Fruit fly (Drosophila melanogaster) whole organism, adult: Measurements from ENCODE around the gene SamDC.

Experiments used
- CG11617 ChIP-seq: fragments of 200-800 bp; sonication (Bioruptor generic); optimal IDR thresholded peaks from 2 replicates; lab custom pipeline; 2017; ENCODE audit warnings: mild to moderate bottlenecking, missing biosample characterization, missing genetic modification reagents, missing genetic modification characterization
- CG12768 ChIP-seq: fragments of 200-800 bp; sonication (Bioruptor generic); optimal IDR thresholded peaks from 2 replicates; lab custom pipeline; 2017; ENCODE audit warnings: missing biosample characterization, missing genetic modification characterization, mild to moderate bottlenecking, moderate library complexity, missing genetic modification reagents
- CG14711 ChIP-seq: fragments of 200-800 bp; sonication (Bioruptor generic); optimal IDR thresholded peaks from 2 replicates; lab custom pipeline; 2018; ENCODE audit warnings: missing biosample characterization, mild to moderate bottlenecking, missing genetic modification characterization, moderate library complexity
- CG1620 ChIP-seq: fragments of 200-800 bp; sonication (Bioruptor generic); optimal IDR thresholded peaks from 2 replicates; lab custom pipeline; 2016; ENCODE audit warnings: missing biosample characterization, missing genetic modification characterization
- CG33017 ChIP-seq: fragments of 200-800 bp; sonication (Bioruptor generic); optimal IDR thresholded peaks from 2 replicates; lab custom pipeline; 2018; ENCODE audit warnings: missing biosample characterization, mild to moderate bottlenecking, missing genetic modification characterization, moderate library complexity
- CG5204 ChIP-seq: fragments of 200-800 bp; sonication (Bioruptor generic); optimal IDR thresholded peaks from 2 replicates; lab custom pipeline; 2016; ENCODE audit warnings: missing biosample characterization, missing genetic modification characterization
- CG7045 ChIP-seq: fragments of 200-800 bp; sonication (Bioruptor generic); optimal IDR thresholded peaks from 2 replicates; lab custom pipeline; 2017; ENCODE audit warnings: missing biosample characterization, mild to moderate bottlenecking, missing genetic modification characterization
- CG7101 ChIP-seq: fragments of 200-800 bp; sonication (Bioruptor generic); optimal IDR thresholded peaks from 2 replicates; lab custom pipeline; 2018; ENCODE audit warnings: missing biosample characterization, mild to moderate bottlenecking, missing genetic modification characterization, moderate library complexity
- Clk ChIP-seq: fragments of 200-800 bp; sonication (Bioruptor generic); optimal IDR thresholded peaks from 2 replicates; lab custom pipeline; 2017; ENCODE audit warnings: missing biosample characterization, missing genetic modification characterization
- Crg-1 ChIP-seq: fragments of 200-800 bp; sonication (Bioruptor generic); optimal IDR thresholded peaks from 2 replicates; lab custom pipeline; 2016; ENCODE audit warnings: missing biosample characterization, missing genetic modification characterization
- Hr96 ChIP-seq: fragments of 200-800 bp; sonication (Bioruptor generic); optimal IDR thresholded peaks from 2 replicates; lab custom pipeline; 2016; ENCODE audit warnings: missing biosample characterization, missing genetic modification characterization
- Mnt ChIP-seq: fragments of 200-800 bp; sonication (Bioruptor generic); optimal IDR thresholded peaks from 2 replicates; lab custom pipeline; 2016; ENCODE audit warnings: missing biosample characterization, mild to moderate bottlenecking, missing genetic modification characterization
- bab1 ChIP-seq: fragments of 200-800 bp; sonication (Bioruptor generic); optimal IDR thresholded peaks from 3 replicates; lab custom pipeline; 2019; ENCODE audit warnings: missing biosample characterization, mild to moderate bottlenecking, missing genetic modification characterization, moderate library complexity
- cic ChIP-seq: fragments of 200-800 bp; sonication (Bioruptor generic); optimal IDR thresholded peaks from 2 replicates; lab custom pipeline; 2017; ENCODE audit warnings: missing biosample characterization, mild to moderate bottlenecking, missing genetic modification characterization, moderate library complexity
- cnc ChIP-seq, 2 experiments: fragments of >200 bp; optimal IDR thresholded peaks; 2 replicates each; lab custom pipeline; 2017
- kay ChIP-seq: fragments of 200-800 bp; sonication (Bioruptor generic); peaks from one replicate; lab custom pipeline; 2016; ENCODE audit warnings: missing biosample characterization, missing genetic modification characterization, borderline replicate concordance
- ovo ChIP-seq: fragments of 200-800 bp; sonication (Bioruptor generic); optimal IDR thresholded peaks from 2 replicates; lab custom pipeline; 2016; ENCODE audit warnings: missing biosample characterization, missing genetic modification characterization
- pad ChIP-seq: fragments of 200-800 bp; sonication (Bioruptor generic); optimal IDR thresholded peaks from 3 replicates; lab custom pipeline; 2017; ENCODE audit warnings: missing biosample characterization, missing genetic modification characterization, mild to moderate bottlenecking, moderate library complexity, missing genetic modification reagents
- tj ChIP-seq: fragments of 200-800 bp; sonication (Bioruptor generic); optimal IDR thresholded peaks from 3 replicates; lab custom pipeline; 2017; ENCODE audit warnings: missing biosample characterization, mild to moderate bottlenecking, missing genetic modification characterization, moderate library complexity
- toe ChIP-seq: fragments of 200-800 bp; sonication (Bioruptor generic); optimal IDR thresholded peaks from 2 replicates; lab custom pipeline; 2016; ENCODE audit warnings: missing biosample characterization, missing genetic modification characterization

SamDC gene

DNA sequence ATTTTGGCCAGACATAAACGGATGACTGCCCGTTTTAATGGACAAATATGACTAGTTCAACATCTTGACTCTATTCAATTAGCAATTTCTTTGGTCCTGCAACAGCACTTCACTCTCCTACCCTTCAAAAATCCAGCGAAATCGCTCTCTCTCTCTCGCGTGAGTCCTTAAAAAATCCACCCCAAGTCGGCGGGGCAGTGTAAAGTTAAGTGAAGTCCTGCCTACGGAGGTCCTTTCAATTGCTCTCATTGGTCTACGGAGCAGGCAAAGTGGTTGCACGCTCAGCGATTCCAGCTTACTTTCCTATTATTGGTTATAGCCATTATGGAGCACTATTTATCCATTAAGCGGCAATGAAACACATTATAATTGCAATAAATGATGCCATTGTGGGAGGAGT lies 14.6 kb downstream of the SamDC start, which contains the start of gene CG34367:
Gene CG34367, minus strand, starts transcription at position 35 of the 400 bp plus-strand sequence.
- TF ChIP-seq cnc (optimal IDR thresholded peaks at IDR 0.05; lab: Kevin White, UChicago) (no peak), CG12768 (no peak), CG7101 (tag; lab: Kevin White, UChicago) (no peak), CG1620 (no peak), ovo (GFP tag; lab: Kevin White, UChicago) (no peak), Crg-1 (no peak), Hr96 (GFP tag; lab: Kevin White, UChicago) (no peak), cic (GFP tag; lab: Kevin White, UChicago) (no peak), toe (GFP tag; lab: Kevin White, UChicago) (no peak), CG33017 (no peak), Clk (GFP tag; lab: Kevin White, UChicago) (no peak), CG5204 (GFP tag; lab: Kevin White, UChicago) (no peak), CG14711 (tag; lab: Kevin White, UChicago) (no peak), CG7045 (GFP tag; lab: Kevin White, UChicago) (no peak), tj (GFP tag; lab: Kevin White, UChicago) (no peak), Mnt (GFP tag; lab: Kevin White, UChicago) (no peak), bab1 (GFP tag; lab: Kevin White, UChicago) (no peak), pad (GFP tag; lab: Kevin White, UChicago) (no peak), CG11617 (GFP tag; lab: Kevin White, UChicago) (no peak)

DNA sequence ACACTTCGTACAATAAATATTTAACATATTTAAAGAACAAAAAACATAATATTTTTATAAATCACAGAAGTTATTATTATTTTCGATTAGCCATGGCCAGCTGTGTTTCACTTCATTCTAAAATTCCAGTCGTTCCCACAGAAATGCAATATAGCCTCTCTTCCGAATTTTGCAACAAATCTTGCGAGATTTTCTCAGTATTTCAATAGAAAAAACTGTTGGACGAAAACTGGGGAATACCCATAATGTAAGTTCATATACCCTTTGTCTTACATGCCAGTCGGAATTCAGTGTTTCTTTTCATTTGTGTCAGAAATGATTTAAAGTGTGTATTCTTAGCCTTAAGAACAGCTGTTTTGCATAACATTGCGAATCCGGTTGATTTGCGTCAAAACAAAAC lies 17.3 kb downstream of the SamDC start, which contains the start of the genes CtsL4 and ClpP:
Gene CtsL4, minus strand, starts transcription at position 90 of the 400 bp plus-strand sequence.
Gene ClpP, plus strand, starts transcription at position 288 of the 400 bp plus-strand sequence.
- TF ChIP-seq CG11617 (GFP tag; lab: Kevin White, UChicago) (peak; percentile 35), CG12768 (no peak), CG7101 (tag; lab: Kevin White, UChicago) (peak; percentile 36), tj (GFP tag; lab: Kevin White, UChicago) (peak; percentile 72), Mnt (GFP tag; lab: Kevin White, UChicago) (no peak), CG1620 (peak; percentile 6), ovo (GFP tag; lab: Kevin White, UChicago) (no peak), CG5204 (GFP tag; lab: Kevin White, UChicago) (no peak)

DNA sequence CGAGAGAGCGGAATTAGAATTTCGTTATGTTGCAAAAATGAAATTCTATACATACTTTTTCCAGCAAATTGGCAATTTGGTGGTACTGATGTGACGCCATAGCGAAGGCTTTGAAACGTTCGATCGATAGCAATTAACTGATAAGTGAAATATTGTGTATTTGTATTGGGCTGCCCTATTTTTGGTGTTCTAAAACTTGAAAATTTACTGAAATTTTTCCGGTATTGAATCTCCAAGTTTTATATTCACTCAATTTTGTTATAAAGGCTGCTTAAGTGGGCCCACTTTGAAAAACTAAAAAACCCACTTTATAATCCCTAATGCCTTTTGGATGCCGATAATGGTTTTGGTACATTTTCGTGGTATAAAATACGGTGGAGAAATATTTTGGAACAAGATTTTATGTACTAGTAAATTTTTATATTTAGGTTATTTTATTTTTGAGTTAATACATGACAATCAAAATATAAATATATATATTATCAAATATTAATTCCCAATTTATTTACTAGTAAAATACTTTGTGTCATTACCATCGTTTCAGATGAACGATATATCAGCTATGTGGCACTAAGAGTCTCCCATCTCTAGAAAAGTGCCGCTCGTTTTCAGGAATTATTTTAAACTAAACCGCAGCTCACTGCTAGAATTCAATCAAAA lies 23.3 kb downstream of the SamDC start, which contains the start of the genes Cand1 and pim:
Gene Cand1, minus strand, starts transcription at position 300 of the 660 bp plus-strand sequence.
Gene pim, plus strand, starts transcription at position 582 of the 660 bp plus-strand sequence.
- no peak for TF ChIP-seq CG14711 (tag; lab: Kevin White, UChicago)
- no peak for TF ChIP-seq Crg-1
- TF ChIP-seq CG7101 (tag; lab: Kevin White, UChicago), result peak; percentile 50

DNA sequence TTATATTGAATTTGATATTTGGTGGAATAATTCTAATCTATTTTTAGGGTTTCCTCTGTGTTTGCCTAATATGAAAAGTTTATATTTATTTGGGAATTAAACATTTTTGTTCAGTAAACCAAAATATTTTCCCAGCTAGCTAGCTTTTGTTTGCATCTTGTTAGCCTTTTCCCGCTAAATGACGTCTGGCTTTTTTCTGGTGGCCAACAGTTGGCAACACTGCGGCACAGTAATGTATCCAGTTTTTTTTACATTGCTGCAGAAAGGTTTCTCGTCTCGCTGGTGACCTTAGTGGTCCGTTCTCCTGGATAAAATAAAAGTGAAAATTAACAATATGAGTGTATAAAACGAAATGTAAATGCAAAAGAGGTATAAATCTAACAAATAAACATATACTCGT lies 25.0 kb downstream of the SamDC start, which contains the start of gene lft:
Gene lft, plus strand, starts transcription at position 243 of the 400 bp plus-strand sequence.
- no peak for TF ChIP-seq CG11617 (GFP tag; lab: Kevin White, UChicago)
- TF ChIP-seq CG7045 (GFP tag; lab: Kevin White, UChicago), result no peak
- no peak for TF ChIP-seq toe (GFP tag; lab: Kevin White, UChicago)
- TF ChIP-seq CG12768, result no peak
- TF ChIP-seq cic (GFP tag; lab: Kevin White, UChicago), result no peak
- TF ChIP-seq bab1 (GFP tag; lab: Kevin White, UChicago), result no peak
- no peak for TF ChIP-seq cnc (optimal IDR thresholded peaks at IDR 0.05; lab: Kevin White, UChicago)

DNA sequence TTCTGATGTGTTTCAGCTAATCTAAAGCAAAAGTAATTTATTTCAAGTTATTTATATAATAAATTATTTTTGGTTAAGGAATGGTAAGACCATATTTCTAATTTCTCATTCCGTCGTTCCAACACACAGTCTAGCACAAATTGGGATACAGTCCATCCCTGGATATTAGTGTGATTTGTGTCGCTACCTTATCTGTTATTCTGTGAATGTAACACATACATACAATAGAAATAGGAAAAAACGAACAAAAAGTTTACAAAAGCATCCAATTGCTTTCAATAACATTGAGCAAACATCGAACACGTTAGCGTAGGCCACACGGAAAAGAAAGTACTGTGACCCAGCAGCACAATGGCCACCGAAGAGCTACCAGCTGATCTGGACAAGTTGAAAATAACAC lies 27.3 kb downstream of the SamDC start, which contains the start of gene CG5056:
Gene CG5056, plus strand, starts transcription at position 168 of the 400 bp plus-strand sequence.
- TF ChIP-seq bab1 (GFP tag; lab: Kevin White, UChicago) (peak; percentile 69), CG33017 (peak; percentile 10), CG14711 (tag; lab: Kevin White, UChicago) (peak; percentile 37), cnc (optimal IDR thresholded peaks at IDR 0.05; lab: Kevin White, UChicago) (no peak), Crg-1 (peak; percentile 12)

DNA sequence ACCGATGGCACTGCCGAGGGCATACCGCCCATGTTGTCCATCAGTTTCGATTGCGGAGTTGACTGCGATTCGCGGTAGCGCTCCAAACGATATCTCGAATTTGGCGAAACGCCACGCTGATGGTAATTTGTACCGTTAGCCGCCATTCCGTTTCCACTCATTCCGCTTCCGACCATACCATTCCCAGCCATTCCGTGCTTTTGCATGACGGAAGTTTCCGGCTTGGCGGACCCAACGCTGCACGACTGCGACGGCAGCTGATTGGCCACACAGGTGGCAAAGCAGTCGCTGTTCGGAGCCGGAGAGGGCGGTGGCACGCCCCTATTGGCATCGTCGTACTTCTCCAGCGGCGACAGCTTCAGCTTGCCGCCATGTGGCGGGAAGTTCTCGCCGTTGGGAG lies 33.0 kb downstream of the SamDC start:
- no peak for TF ChIP-seq ovo (GFP tag; lab: Kevin White, UChicago)
- TF ChIP-seq CG12768, result no peak
- TF ChIP-seq kay (GFP tag; lab: Kevin White, UChicago), result no peak
- TF ChIP-seq Crg-1, result no peak
- TF ChIP-seq Clk (GFP tag; lab: Kevin White, UChicago), result no peak
- no peak for TF ChIP-seq CG33017

DNA sequence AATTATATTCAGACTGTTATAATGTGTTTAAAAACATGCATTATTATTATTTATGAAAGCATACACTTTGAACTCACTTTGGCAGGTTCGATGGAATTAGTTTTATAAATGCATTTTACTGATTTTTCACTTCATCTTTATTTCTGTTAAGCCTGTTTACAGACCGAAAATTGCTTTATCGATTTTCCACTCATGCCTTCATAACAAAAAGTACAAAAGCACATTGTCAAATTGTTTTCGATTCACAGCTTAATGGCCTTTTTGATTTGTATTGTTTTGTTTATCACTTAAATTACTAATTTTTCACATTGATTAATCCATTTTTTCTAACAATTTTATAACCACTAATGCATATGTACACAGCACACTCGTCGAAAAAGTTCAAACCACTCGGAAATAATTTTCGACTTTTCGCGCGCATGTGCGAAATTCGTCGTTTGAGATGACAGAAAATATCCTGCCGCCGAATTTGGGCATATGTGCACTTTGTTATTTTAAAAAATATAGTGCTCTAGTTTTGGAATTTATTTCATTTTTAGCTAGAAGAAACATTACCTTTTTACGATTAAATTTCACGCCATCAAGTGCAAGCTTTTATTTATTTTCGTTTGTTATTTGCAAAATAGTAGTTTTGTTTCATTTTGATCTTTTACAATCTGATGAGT lies 34.5 kb downstream of the SamDC start, which contains the start of gene rho-5:
Gene rho-5, minus strand, starts transcription at position 296 of the 665 bp plus-strand sequence.
- TF ChIP-seq CG33017 (no peak), Clk (GFP tag; lab: Kevin White, UChicago) (no peak), Mnt (GFP tag; lab: Kevin White, UChicago) (no peak), tj (GFP tag; lab: Kevin White, UChicago) (no peak), CG1620 (no peak), bab1 (GFP tag; lab: Kevin White, UChicago) (no peak), CG7101 (tag; lab: Kevin White, UChicago) (no peak), CG5204 (GFP tag; lab: Kevin White, UChicago) (no peak), cic (GFP tag; lab: Kevin White, UChicago) (no peak), CG14711 (tag; lab: Kevin White, UChicago) (no peak), CG12768 (no peak)
